Worm (Caenorhabditis elegans) whole organism, L4/young adult: ENCODE measurements around the gene cdc-14.

Experiments used
- W03F9.2 ChIP-seq: fragments of 150-350 bp; optimal IDR thresholded peaks from 2 replicates; lab custom pipeline; 2014; ENCODE audit warnings: missing biosample characterization, missing genetic modification characterization
- dao-5 ChIP-seq: sonication (generic microtip); optimal IDR thresholded peaks from 2 replicates; lab custom pipeline; 2016; ENCODE audit warnings: missing genotype, missing genetic modification characterization, moderate library complexity, missing compliant biosample characterization
- him-1 ChIP-seq: sonication (generic microtip); optimal IDR thresholded peaks from 2 replicates; lab custom pipeline; 2016; ENCODE audit warnings: missing genotype, missing genetic modification reagents, missing genetic modification characterization, missing compliant biosample characterization

- no peak for TF ChIP-seq W03F9.2
- no peak for TF ChIP-seq him-1 (tag; lab: Kevin White, UChicago)
- no peak for TF ChIP-seq dao-5
These were observed 15.2 kb downstream of the cdc-14 start, which contains the start of gene T25E4.1 for ce11 chrII:5578035-5578434.
